Fruit fly (Drosophila melanogaster) whole organism, wandering third instar larva: ENCODE data around the gene Ube3a.

Experiments
- Abd-B ChIP-seq: fragments of >200 bp; optimal IDR thresholded peaks from 2 replicates; lab custom pipeline; 2017; ENCODE audit warnings: missing biosample characterization, missing genetic modification characterization
- CG32264 ChIP-seq: fragments of 200-800 bp; sonication (Bioruptor generic); optimal IDR thresholded peaks from 2 replicates; lab custom pipeline; 2016; ENCODE audit warnings: missing biosample characterization, missing genetic modification characterization
- CG9705 ChIP-seq: fragments of 200-800 bp; sonication (Bioruptor generic); optimal IDR thresholded peaks from 2 replicates; lab custom pipeline; 2018; ENCODE audit warnings: missing biosample characterization, mild to moderate bottlenecking, missing genetic modification characterization
- Dfd ChIP-seq: fragments of >200 bp; optimal IDR thresholded peaks from 2 replicates; lab custom pipeline; 2017; ENCODE audit warnings: missing biosample characterization, missing genetic modification characterization
- Jra ChIP-seq: sonication (Bioruptor generic); optimal IDR thresholded peaks from 2 replicates; lab custom pipeline; 2016; ENCODE audit warnings: missing biosample characterization, missing genetic modification characterization
- OdsH ChIP-seq: fragments of 200-800 bp; sonication (Bioruptor generic); optimal IDR thresholded peaks from 2 replicates; lab custom pipeline; 2016; ENCODE audit warnings: missing biosample characterization, mild to moderate bottlenecking, missing genetic modification characterization
- Vsx2 ChIP-seq: fragments of 200-300, 225-300 bp; sonication (Bioruptor generic); optimal IDR thresholded peaks from 2 replicates; lab custom pipeline; 2018; ENCODE audit warnings: missing biosample characterization, missing genetic modification characterization; ENCODE audit not compliant: partially characterized antibody
- h ChIP-seq: fragments of 200-800 bp; sonication (Bioruptor generic); optimal IDR thresholded peaks from 3 replicates; lab custom pipeline; 2016; ENCODE audit warnings: missing biosample characterization, mild to moderate bottlenecking, missing genetic modification characterization
- lola ChIP-seq: fragments of >200 bp; optimal IDR thresholded peaks from 2 replicates; lab custom pipeline; 2017; ENCODE audit warnings: missing biosample characterization, missing genetic modification characterization

dm6 chr3L:11198375-11198774 lies 12.0 kb downstream of the Ube3a start:
- TF ChIP-seq Vsx2 (GFP tag; lab: Kevin White, UChicago) (no peak), Abd-B (no peak), CG9705 (no peak), Jra (GFP tag; lab: Kevin White, UChicago) (no peak), OdsH (GFP tag; lab: Kevin White, UChicago) (no peak), Dfd (GFP tag; lab: Kevin White, UChicago) (no peak), lola (GFP tag; lab: Kevin White, UChicago) (no peak), CG32264 (no peak), h (GFP tag; lab: Kevin White, UChicago) (no peak)
